Worm (Caenorhabditis elegans): Measurements from ENCODE around the gene K02F6.4.

DNA sequence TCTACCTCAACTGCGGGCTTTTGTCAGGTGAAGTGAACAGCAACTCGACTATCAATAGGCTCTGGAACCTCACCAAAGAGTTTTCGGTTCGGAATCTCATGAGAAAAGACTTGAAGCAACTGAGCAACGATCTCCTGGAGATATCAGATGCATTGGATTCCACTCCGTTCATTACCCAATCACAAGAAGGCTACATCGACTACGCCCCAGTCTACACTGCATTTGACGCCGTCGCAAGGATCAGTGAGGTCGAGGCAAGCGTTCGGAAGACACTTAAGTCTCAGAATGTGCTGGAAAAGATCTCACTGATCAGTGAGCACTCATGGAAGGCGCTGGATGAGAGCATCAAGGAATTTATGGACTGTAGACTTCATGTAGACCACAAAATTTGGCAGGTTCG lies 39.9 kb downstream of the K02F6.4 start:
- TF ChIP-seq zag-1 (tag; optimal IDR thresholded peaks at IDR 0.05) = no peak
- no peak for TF ChIP-seq unc-62 (GFP tag; optimal IDR thresholded peaks at IDR 0.05)
- no peak for TF ChIP-seq nhr-10 (tag; optimal IDR thresholded peaks at IDR 0.05)
- TF ChIP-seq ztf-11 (tag; optimal IDR thresholded peaks at IDR 0.05) = no peak
- no peak for TF ChIP-seq ceh-82 (tag; optimal IDR thresholded peaks at IDR 0.05)
- TF ChIP-seq snpc-4 (tag; optimal IDR thresholded peaks at IDR 0.05) = no peak
- TF ChIP-seq ztf-4 (tag; optimal IDR thresholded peaks at IDR 0.05) = no peak
- no peak for TF ChIP-seq elt-3 (tag; optimal IDR thresholded peaks at IDR 0.05)
- TF ChIP-seq nhr-77 (tag; optimal IDR thresholded peaks at IDR 0.05) = no peak
- TF ChIP-seq mdl-1 (tag; optimal IDR thresholded peaks at IDR 0.05) = no peak
- TF ChIP-seq ZK546.5 (tag; optimal IDR thresholded peaks at IDR 0.05) = no peak
- TF ChIP-seq sma-3 (GFP tag; optimal IDR thresholded peaks at IDR 0.05) = no peak
- no peak for TF ChIP-seq nhr-12 (tag; optimal IDR thresholded peaks at IDR 0.05)
- no peak for TF ChIP-seq nhr-21 (tag; optimal IDR thresholded peaks at IDR 0.05)
